Worm (Caenorhabditis elegans) whole organism, mixed stage, embryonic: Measurements from ENCODE around the gene F13E9.12.

Experiments
- M03D4.4 ChIP-seq: sonication (generic microtip); optimal IDR thresholded peaks from 2 replicates; lab custom pipeline; 2017; ENCODE audit warnings: mild to moderate bottlenecking, missing genetic modification characterization, missing compliant biosample characterization
- bed-3 ChIP-seq: fragments of 200-800 bp; sonication (Bioruptor generic); optimal IDR thresholded peaks from 3 replicates; lab custom pipeline; 2018; ENCODE audit warnings: mild to moderate bottlenecking, missing genetic modification characterization, moderate library complexity, missing compliant biosample characterization
- ceh-39 ChIP-seq: fragments of 150-350 bp; optimal IDR thresholded peaks from 2 replicates; lab custom pipeline; 2014; ENCODE audit warnings: missing biosample characterization, missing genetic modification characterization
- ceh-43 ChIP-seq: fragments of 200-800 bp; sonication (Bioruptor generic); optimal IDR thresholded peaks from 2 replicates; lab custom pipeline; 2018; ENCODE audit warnings: mild to moderate bottlenecking, missing genetic modification characterization, moderate library complexity, missing compliant biosample characterization
- ceh-83 ChIP-seq: fragments of 200-800 bp; sonication (Bioruptor generic); optimal IDR thresholded peaks from 2 replicates; lab custom pipeline; 2018; ENCODE audit warnings: mild to moderate bottlenecking, missing genetic modification characterization, missing compliant biosample characterization
- ces-1 ChIP-seq: fragments of 150-350 bp; optimal IDR thresholded peaks from 2 replicates; lab custom pipeline; 2014; ENCODE audit warnings: missing biosample characterization, missing genetic modification reagents, missing genetic modification characterization
- cnd-1 ChIP-seq: fragments of 200-800 bp; sonication (Bioruptor generic); optimal IDR thresholded peaks from 2 replicates; lab custom pipeline; 2018; ENCODE audit warnings: mild to moderate bottlenecking, missing genetic modification characterization, missing compliant biosample characterization
- drap-1 ChIP-seq: fragments of 200-800 bp; sonication (Bioruptor generic); optimal IDR thresholded peaks from 3 replicates; lab custom pipeline; 2018; ENCODE audit warnings: mild to moderate bottlenecking, missing genetic modification characterization, missing compliant biosample characterization
- elt-1 ChIP-seq: sonication (generic microtip); optimal IDR thresholded peaks from 2 replicates; lab custom pipeline; 2017; ENCODE audit warnings: missing genetic modification characterization, mild to moderate bottlenecking, missing compliant biosample characterization, antibody characterized with exemption, moderate library complexity, borderline replicate concordance; ENCODE audit not compliant: insufficient read depth
- elt-3 ChIP-seq: fragments of 150-350 bp; optimal IDR thresholded peaks from 2 replicates; lab custom pipeline; 2014; ENCODE audit warnings: missing biosample characterization, missing genetic modification characterization
- ham-2 ChIP-seq: fragments of 200-800 bp; sonication (Bioruptor generic); optimal IDR thresholded peaks from 2 replicates; lab custom pipeline; 2018; ENCODE audit warnings: mild to moderate bottlenecking, missing genetic modification characterization, missing compliant biosample characterization
- hlh-1 ChIP-seq: fragments of 150-350 bp; optimal IDR thresholded peaks from 2 replicates; lab custom pipeline; 2014; ENCODE audit warnings: missing biosample characterization, missing genetic modification reagents, missing genetic modification characterization
- lin-13 ChIP-seq: fragments of 150-350 bp; optimal IDR thresholded peaks from 2 replicates; lab custom pipeline; 2014; ENCODE audit warnings: missing biosample characterization, missing genetic modification characterization
- lin-32 ChIP-seq: fragments of 200-800 bp; sonication (Bioruptor generic); optimal IDR thresholded peaks from 2 replicates; lab custom pipeline; 2018; ENCODE audit warnings: mild to moderate bottlenecking, missing genetic modification characterization, missing compliant biosample characterization
- lsy-2 ChIP-seq: fragments of 150-350 bp; optimal IDR thresholded peaks from 2 replicates; lab custom pipeline; 2014; ENCODE audit warnings: missing biosample characterization, missing genetic modification characterization
- mep-1 ChIP-seq: fragments of 150-350 bp; optimal IDR thresholded peaks from 2 replicates; lab custom pipeline; 2017; ENCODE audit warnings: missing biosample characterization, missing genetic modification reagents, missing genetic modification characterization, inconsistent platforms
- mls-2 ChIP-seq: sonication (generic microtip); optimal IDR thresholded peaks from 2 replicates; lab custom pipeline; 2016; ENCODE audit warnings: mild to moderate bottlenecking, missing genetic modification characterization, moderate library complexity, missing compliant biosample characterization
- nhr-12 ChIP-seq: fragments of 150-350 bp; optimal IDR thresholded peaks from 2 replicates; lab custom pipeline; 2014; ENCODE audit warnings: missing biosample characterization, missing genetic modification characterization
- nhr-2 ChIP-seq: fragments of 150-350 bp; optimal IDR thresholded peaks from 2 replicates; lab custom pipeline; 2014; ENCODE audit warnings: missing biosample characterization, missing genetic modification characterization
- nhr-237 ChIP-seq: fragments of 150-350 bp; optimal IDR thresholded peaks from 2 replicates; lab custom pipeline; 2014; ENCODE audit warnings: missing biosample characterization, missing genetic modification characterization
- nhr-28 ChIP-seq: fragments of 150-350 bp; optimal IDR thresholded peaks from 2 replicates; lab custom pipeline; 2014; ENCODE audit warnings: missing biosample characterization, missing genetic modification characterization
- nhr-76 ChIP-seq: sonication (generic microtip); optimal IDR thresholded peaks from 2 replicates; lab custom pipeline; 2017; ENCODE audit warnings: missing biosample characterization, missing genetic modification characterization
- pha-4 ChIP-seq: fragments of 150-350 bp; optimal IDR thresholded peaks from 2 replicates; lab custom pipeline; 2018; ENCODE audit warnings: missing biosample characterization, missing genetic modification reagents, missing genetic modification characterization
- sem-2 ChIP-seq: fragments of 200-800 bp; sonication (Bioruptor generic); optimal IDR thresholded peaks from 2 replicates; lab custom pipeline; 2018; ENCODE audit warnings: mild to moderate bottlenecking, missing genetic modification characterization, missing compliant biosample characterization
- snpc-4 ChIP-seq: fragments of 150-350 bp; optimal IDR thresholded peaks from 2 replicates; lab custom pipeline; 2014; ENCODE audit warnings: missing biosample characterization, missing genetic modification characterization
- sptf-1 ChIP-seq: sonication (generic microtip); optimal IDR thresholded peaks from 2 replicates; lab custom pipeline; 2017; ENCODE audit warnings: mild to moderate bottlenecking, missing genetic modification characterization, moderate library complexity, missing compliant biosample characterization
- tbx-8 ChIP-seq: fragments of 200-800 bp; sonication (Bioruptor generic); optimal IDR thresholded peaks from 2 replicates; lab custom pipeline; 2018; ENCODE audit warnings: mild to moderate bottlenecking, missing genetic modification characterization, moderate library complexity, missing compliant biosample characterization
- unc-120 ChIP-seq: sonication (generic microtip); optimal IDR thresholded peaks from 2 replicates; lab custom pipeline; 2017; ENCODE audit warnings: missing genetic modification characterization, missing compliant biosample characterization; ENCODE audit not compliant: poor library complexity, severe bottlenecking
- unc-39 ChIP-seq: fragments of 150-350 bp; optimal IDR thresholded peaks from 2 replicates; lab custom pipeline; 2014; ENCODE audit warnings: missing biosample characterization, missing genetic modification characterization
- unc-62 ChIP-seq: fragments of 150-350 bp; optimal IDR thresholded peaks from 2 replicates; lab custom pipeline; 2014; ENCODE audit warnings: missing biosample characterization, missing genetic modification reagents, missing genetic modification characterization
- zip-8 ChIP-seq: fragments of 150-350 bp; optimal IDR thresholded peaks from 2 replicates; lab custom pipeline; 2014; ENCODE audit warnings: missing biosample characterization, missing genetic modification characterization

The F13E9.12 gene

DNA sequence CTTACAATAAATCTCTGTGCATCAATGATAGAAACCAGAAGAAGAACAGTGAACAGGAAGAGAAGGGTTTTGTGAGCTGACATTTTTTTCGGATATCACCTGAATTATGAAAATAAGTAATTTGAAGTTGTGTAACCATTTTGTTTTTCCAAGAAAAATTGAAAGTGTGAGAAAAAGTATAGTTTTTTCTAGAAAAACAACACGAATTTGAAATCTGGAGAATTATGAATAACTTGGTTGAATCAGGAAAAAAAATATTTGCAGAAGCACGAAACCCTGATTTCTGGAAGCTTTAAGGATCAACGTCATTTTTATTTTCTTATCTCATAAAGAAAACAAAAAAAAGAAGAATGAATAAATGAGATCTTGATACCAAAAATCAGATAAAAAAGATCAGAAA is at the start of gene F13E9.12:
Gene F13E9.12, minus strand, starts transcription at position 101 of the 400 bp plus-strand sequence.
- TF ChIP-seq sptf-1 (tag; lab: Kevin White, UChicago) (no peak), unc-62 (GFP tag; lab: Kevin White, UChicago) (no peak), ceh-43 (no peak), mep-1 (tag; lab: Kevin White, UChicago) (no peak), nhr-76 (tag; lab: Kevin White, UChicago) (no peak), snpc-4 (tag; lab: Kevin White, UChicago) (no peak), nhr-237 (tag; lab: Kevin White, UChicago) (no peak), sem-2 (GFP tag; lab: Kevin White, UChicago) (no peak), elt-3 (tag; lab: Kevin White, UChicago) (no peak), nhr-2 (tag; lab: Kevin White, UChicago) (no peak)
- TF ChIP-seq, all 35 proteins: peak for 0

DNA sequence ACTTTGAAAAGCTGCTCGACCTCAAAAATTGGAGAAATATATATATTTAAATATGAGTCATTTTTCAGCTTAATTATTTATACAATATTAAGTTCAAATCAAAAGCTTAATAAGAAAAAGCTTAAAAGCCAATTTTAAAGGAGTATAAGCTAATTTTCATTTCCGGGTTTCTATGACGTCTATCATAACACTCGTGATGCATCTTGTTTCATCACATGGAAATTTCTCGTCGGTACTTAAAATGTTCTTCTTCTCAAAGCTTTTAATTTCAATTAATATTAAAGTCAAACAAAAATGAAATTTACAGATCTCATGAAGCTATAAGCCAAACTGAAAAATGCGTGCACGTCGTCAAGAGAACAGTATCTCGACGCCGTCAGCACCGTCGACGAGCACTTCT is 45.3 kb upstream of the F13E9.12 start, which contains the start of gene rbr-2:
Gene rbr-2, plus strand, starts transcription at position 301 of the 400 bp plus-strand sequence.
- TF ChIP-seq zip-8 (tag; lab: Kevin White, UChicago) (no peak), ceh-39 (tag; lab: Kevin White, UChicago) (no peak), unc-62 (GFP tag; lab: Kevin White, UChicago) (no peak), lin-32 (GFP tag; lab: Kevin White, UChicago) (no peak), mls-2 (tag; lab: Kevin White, UChicago) (no peak), nhr-12 (tag; lab: Kevin White, UChicago) (no peak), sem-2 (GFP tag; lab: Kevin White, UChicago) (no peak), drap-1 (GFP tag; lab: Kevin White, UChicago) (no peak), ceh-83 (no peak), pha-4 (tag; lab: Kevin White, UChicago) (no peak), lsy-2 (no peak), mep-1 (tag; lab: Kevin White, UChicago) (no peak), lin-13 (tag; lab: Kevin White, UChicago) (no peak), unc-39 (tag; lab: Kevin White, UChicago) (no peak), hlh-1 (tag; lab: Kevin White, UChicago) (no peak), ceh-43 (no peak)
- TF ChIP-seq, all 35 proteins: peak for 0

DNA sequence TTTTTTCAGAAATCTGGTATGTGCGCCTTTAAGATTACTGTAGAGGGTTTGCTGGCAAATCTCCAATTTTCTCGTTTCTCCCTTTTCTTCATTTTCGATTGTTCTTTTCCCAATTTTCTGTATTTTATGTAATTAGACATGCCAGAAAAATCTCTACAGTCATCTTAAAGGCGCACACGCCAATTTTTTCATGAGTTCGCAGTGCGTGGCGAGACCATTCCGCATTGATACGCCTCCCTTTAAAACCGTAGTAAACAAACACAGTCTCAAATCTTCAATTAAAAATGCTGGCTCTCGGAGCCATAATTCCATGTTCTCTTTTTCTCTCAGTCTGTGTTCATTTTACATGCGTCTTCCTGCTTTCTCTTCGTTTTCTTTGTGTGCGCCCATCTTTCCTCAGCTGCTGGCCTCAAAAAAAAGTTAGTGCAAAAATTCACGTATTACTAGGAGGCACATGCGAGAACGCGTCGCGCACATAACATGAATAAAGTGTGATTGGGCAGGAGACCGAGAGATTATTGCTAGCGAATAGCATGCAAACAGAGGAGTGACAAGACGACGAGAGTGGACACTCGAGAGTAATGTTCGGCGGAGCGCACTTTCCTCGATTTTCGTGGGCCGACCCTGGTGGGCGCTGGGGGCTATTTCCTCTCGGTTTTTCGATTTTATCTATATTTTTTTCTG is 44.6 kb upstream of the F13E9.12 start:
- no peak for TF ChIP-seq nhr-76 (tag; lab: Kevin White, UChicago)
- no peak for TF ChIP-seq drap-1 (GFP tag; lab: Kevin White, UChicago)
- TF ChIP-seq M03D4.4 (tag; lab: Kevin White, UChicago) = peak; percentile 30
- TF ChIP-seq mep-1 (tag; lab: Kevin White, UChicago) = peak; percentile 40
- TF ChIP-seq ceh-43 = no peak
- no peak for TF ChIP-seq nhr-12 (tag; lab: Kevin White, UChicago)
- TF ChIP-seq lsy-2 = peak; percentile 21
- peak; percentile 32 for TF ChIP-seq ceh-39 (tag; lab: Kevin White, UChicago)
- peak; percentile 13 for TF ChIP-seq unc-120 (tag; lab: Kevin White, UChicago)
- peak; percentile 48 for TF ChIP-seq mls-2 (tag; lab: Kevin White, UChicago)
- TF ChIP-seq ces-1 = peak; percentile 79
- no peak for TF ChIP-seq nhr-28 (tag; lab: Kevin White, UChicago)
- no peak for TF ChIP-seq sptf-1 (tag; lab: Kevin White, UChicago)
- peak; percentile 39 for TF ChIP-seq pha-4 (tag; lab: Kevin White, UChicago)
- peak; percentile 27 for TF ChIP-seq elt-1 (tag; lab: Kevin White, UChicago)
- TF ChIP-seq hlh-1 (tag; lab: Kevin White, UChicago) = peak; percentile 45
- peak; percentile 14 for TF ChIP-seq unc-62 (GFP tag; lab: Kevin White, UChicago)
- TF ChIP-seq unc-39 (tag; lab: Kevin White, UChicago) = no peak
- no peak for TF ChIP-seq zip-8 (tag; lab: Kevin White, UChicago)
- TF ChIP-seq ham-2 (GFP tag; lab: Kevin White, UChicago) = no peak
- TF ChIP-seq nhr-237 (tag; lab: Kevin White, UChicago) = peak; percentile 20
- TF ChIP-seq elt-3 (tag; lab: Kevin White, UChicago) = no peak

DNA sequence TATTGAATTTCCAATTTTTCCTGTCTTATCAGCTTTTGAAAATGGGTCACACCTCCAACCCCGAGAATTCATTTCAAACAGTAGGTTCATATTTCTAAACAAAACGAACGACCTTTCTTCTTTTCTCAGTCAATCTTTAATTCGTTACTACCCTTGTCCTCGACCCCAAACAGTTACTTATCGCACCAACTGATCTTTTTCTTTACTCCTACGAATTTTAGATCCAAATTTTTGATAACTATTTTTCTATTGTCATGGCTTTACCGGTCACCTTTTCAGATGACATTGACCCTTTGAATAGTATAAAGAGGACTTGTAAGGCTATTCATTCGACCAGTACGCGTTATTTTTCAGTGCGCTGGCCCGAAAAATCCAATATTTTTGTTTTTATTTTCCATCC is 41.7 kb upstream of the F13E9.12 start:
- TF ChIP-seq tbx-8 (GFP tag; lab: Kevin White, UChicago) (no peak), drap-1 (GFP tag; lab: Kevin White, UChicago) (no peak), unc-120 (tag; lab: Kevin White, UChicago) (no peak), ceh-83 (no peak), nhr-28 (tag; lab: Kevin White, UChicago) (no peak), ham-2 (GFP tag; lab: Kevin White, UChicago) (no peak), cnd-1 (tag; lab: Kevin White, UChicago) (no peak), bed-3 (no peak), lsy-2 (no peak)
